Fruit fly (Drosophila melanogaster) whole organism, embryonic: ENCODE measurements around the gene DZIP1.

Experiments
- CG10147 ChIP-seq: fragments of 200-800 bp; sonication (Bioruptor generic); optimal IDR thresholded peaks from 2 replicates; lab custom pipeline; 2019; ENCODE audit warnings: missing biosample characterization, mild to moderate bottlenecking, missing genetic modification characterization, moderate library complexity
- CG10267 ChIP-seq: fragments of 200-800 bp; sonication (Bioruptor generic); optimal IDR thresholded peaks from 2 replicates; lab custom pipeline; 2018; ENCODE audit warnings: missing biosample characterization, mild to moderate bottlenecking, missing genetic modification characterization, moderate library complexity
- CG10274 ChIP-seq: fragments of 200-800 bp; sonication (Bioruptor generic); optimal IDR thresholded peaks from 3 replicates; lab custom pipeline; 2017; ENCODE audit warnings: missing biosample characterization, mild to moderate bottlenecking, missing genetic modification characterization
- CG11093 ChIP-seq: fragments of 200-800 bp; sonication (Bioruptor generic); IDR thresholded peaks from 3 replicates; pipeline ENCODE4 v1.3.6; 2022; ENCODE audit warnings: missing biosample characterization, missing genetic modification characterization
- CG11504 ChIP-seq: fragments of 200-800 bp; sonication (Bioruptor generic); optimal IDR thresholded peaks from 3 replicates; lab custom pipeline; 2019; ENCODE audit warnings: missing biosample characterization, mild to moderate bottlenecking, missing genetic modification characterization, moderate library complexity
- CG12236 ChIP-seq: fragments of 200-800 bp; sonication (Bioruptor generic); optimal IDR thresholded peaks from 2 replicates; lab custom pipeline; 2016; ENCODE audit warnings: missing biosample characterization, missing genetic modification characterization
- CG12942 ChIP-seq: fragments of 200-800 bp; sonication (Bioruptor generic); optimal IDR thresholded peaks from 3 replicates; lab custom pipeline; 2016; ENCODE audit warnings: missing biosample characterization, missing genetic modification characterization
- CG14050 ChIP-seq: fragments of 200-800 bp; sonication (Bioruptor generic); IDR thresholded peaks from 3 replicates; pipeline ENCODE4 v1.3.6; 2022; ENCODE audit warnings: missing biosample characterization, missing genetic modification characterization
- CG17568 ChIP-seq: fragments of 200-800 bp; sonication (Bioruptor generic); optimal IDR thresholded peaks from 2 replicates; lab custom pipeline; 2018; ENCODE audit warnings: missing biosample characterization, mild to moderate bottlenecking, missing genetic modification characterization, moderate library complexity
- CG1832 ChIP-seq: fragments of 200-800 bp; sonication (Bioruptor generic); optimal IDR thresholded peaks from 2 replicates; lab custom pipeline; 2017; ENCODE audit warnings: missing biosample characterization, mild to moderate bottlenecking, missing genetic modification characterization, inconsistent platforms
- CG3065 ChIP-seq: fragments of 200-800 bp; sonication (Bioruptor generic); optimal IDR thresholded peaks from 2 replicates; lab custom pipeline; 2016; ENCODE audit warnings: missing biosample characterization, missing genetic modification characterization
- CG31365 ChIP-seq: fragments of 200-800 bp; sonication (Bioruptor generic); optimal IDR thresholded peaks from 2 replicates; lab custom pipeline; 2018; ENCODE audit warnings: missing biosample characterization, mild to moderate bottlenecking, missing genetic modification characterization
- CG31388 ChIP-seq: fragments of 200-800 bp; sonication (Bioruptor generic); optimal IDR thresholded peaks from 2 replicates; lab custom pipeline; 2016; ENCODE audit warnings: missing biosample characterization, missing genetic modification characterization
- CG3838 ChIP-seq: fragments of 200-800 bp; sonication (Bioruptor generic); optimal IDR thresholded peaks from 3 replicates; lab custom pipeline; 2016; ENCODE audit warnings: missing biosample characterization, missing genetic modification characterization
- CG3995 ChIP-seq: fragments of 200-800 bp; sonication (Bioruptor generic); optimal IDR thresholded peaks from 3 replicates; lab custom pipeline; 2016; ENCODE audit warnings: missing biosample characterization, missing genetic modification characterization
- CG42726 ChIP-seq: fragments of 200-800 bp; sonication (Bioruptor generic); IDR thresholded peaks from 2 replicates; pipeline ENCODE4 v1.3.6; 2022; ENCODE audit warnings: missing biosample characterization, missing genetic modification characterization; ENCODE audit not compliant: partially characterized antibody
- CG4360 ChIP-seq: fragments of 200-800 bp; sonication (Bioruptor generic); IDR thresholded peaks from 2 replicates; pipeline ENCODE4 v1.3.6; 2022; ENCODE audit warnings: missing biosample characterization, missing genetic modification characterization
- CG4820 ChIP-seq: fragments of 200-800 bp; sonication (Bioruptor generic); optimal IDR thresholded peaks from 3 replicates; lab custom pipeline; 2016; ENCODE audit warnings: missing biosample characterization, missing genetic modification characterization
- CG6689 ChIP-seq: fragments of 200-800 bp; sonication (Bioruptor generic); IDR thresholded peaks from 2 replicates; pipeline ENCODE4 v1.3.6; 2022; ENCODE audit warnings: missing biosample characterization, missing genetic modification characterization
- CG9215 ChIP-seq: fragments of 200-800 bp; sonication (Bioruptor generic); IDR thresholded peaks from 2 replicates; pipeline ENCODE4 v1.3.6; 2022; ENCODE audit warnings: missing biosample characterization, missing genetic modification characterization
- CrebB ChIP-seq: fragments of 200-800 bp; sonication (Bioruptor generic); optimal IDR thresholded peaks from 3 replicates; lab custom pipeline; 2018; ENCODE audit warnings: missing biosample characterization, mild to moderate bottlenecking, missing genetic modification characterization
- D19A ChIP-seq: fragments of 200-800 bp; optimal IDR thresholded peaks from 3 replicates; lab custom pipeline; 2019; ENCODE audit warnings: missing biosample characterization, mild to moderate bottlenecking, missing genetic modification characterization, moderate library complexity
- Dll ChIP-seq: fragments of 200-800 bp; sonication (Bioruptor generic); IDR thresholded peaks from 4 replicates; pipeline ENCODE4 v1.3.6; 2022; ENCODE audit warnings: missing biosample characterization, missing genetic modification characterization; ENCODE audit not compliant: partially characterized antibody
- Dref ChIP-seq: fragments of 200-800 bp; sonication (Bioruptor generic); IDR thresholded peaks from 2 replicates; pipeline ENCODE4 v1.3.6; 2022; ENCODE audit warnings: missing biosample characterization, missing genetic modification characterization
- Eip74EF ChIP-seq, 2 experiments: fragments of 200-800 bp in 1 of 2; fragments of >200 bp in 1 of 2; sonication (Bioruptor generic) in 1 of 2; optimal IDR thresholded peaks; 2 replicates each; lab custom pipeline; 2017 to 2019; ENCODE audit warnings: missing biosample characterization in 2 of 2, missing genetic modification characterization in 2 of 2, mild to moderate bottlenecking in 1 of 2, moderate library complexity in 1 of 2
- Fer3 ChIP-seq: fragments of 200-800 bp; sonication (Bioruptor generic); optimal IDR thresholded peaks from 2 replicates; lab custom pipeline; 2018; ENCODE audit warnings: missing biosample characterization, mild to moderate bottlenecking, missing genetic modification characterization, moderate library complexity
- Hmr ChIP-seq: fragments of 200-800 bp; sonication (Bioruptor generic); optimal IDR thresholded peaks from 3 replicates; lab custom pipeline; 2017; ENCODE audit warnings: mild to moderate bottlenecking, missing biosample characterization, missing genetic modification reagents, missing genetic modification characterization
- Jarid2 ChIP-seq: fragments of 200-800 bp; sonication (Bioruptor generic); optimal IDR thresholded peaks from 3 replicates; lab custom pipeline; 2017; ENCODE audit warnings: mild to moderate bottlenecking, missing biosample characterization, missing genetic modification reagents, missing genetic modification characterization
- Optix ChIP-seq: fragments of 200-800 bp; sonication (Bioruptor generic); IDR thresholded peaks from 3 replicates; pipeline ENCODE4 v1.3.6; 2022; ENCODE audit warnings: missing biosample characterization, missing genetic modification characterization
- Ptx1 ChIP-seq: fragments of 200-800 bp; sonication (Bioruptor generic); IDR thresholded peaks from 2 replicates; pipeline ENCODE4 v1.3.6; 2022; ENCODE audit warnings: missing biosample characterization, missing genetic modification characterization
- Side ChIP-seq: fragments of 200-800 bp; sonication (Bioruptor generic); optimal IDR thresholded peaks from 2 replicates; lab custom pipeline; 2016; ENCODE audit warnings: missing biosample characterization, missing genetic modification characterization
- Usf ChIP-seq: fragments of 200-800 bp; sonication (Bioruptor generic); optimal IDR thresholded peaks from 2 replicates; lab custom pipeline; 2017; ENCODE audit warnings: missing genotype, missing biosample characterization, missing genetic modification characterization
- ac ChIP-seq: fragments of 200-800 bp; sonication (Bioruptor generic); optimal IDR thresholded peaks from 3 replicates; lab custom pipeline; 2017; ENCODE audit warnings: missing biosample characterization, mild to moderate bottlenecking, missing genetic modification characterization
- ara ChIP-seq: fragments of 200-800 bp; sonication (Bioruptor generic); IDR thresholded peaks from 2 replicates; pipeline ENCODE4 v1.3.6; 2022; ENCODE audit warnings: missing biosample characterization, missing genetic modification characterization
- cato ChIP-seq: fragments of 200-800 bp; sonication (Bioruptor generic); optimal IDR thresholded peaks from 2 replicates; lab custom pipeline; 2016; ENCODE audit warnings: missing biosample characterization, missing genetic modification characterization, borderline replicate concordance
- dmrt99B ChIP-seq: fragments of 200-800 bp; sonication (Bioruptor generic); optimal IDR thresholded peaks from 2 replicates; lab custom pipeline; 2018; ENCODE audit warnings: missing biosample characterization, mild to moderate bottlenecking, missing genetic modification characterization, moderate library complexity
- eve ChIP-seq, 2 experiments: fragments of >200 bp; optimal IDR thresholded peaks; 2 replicates each; lab custom pipeline; 2017; ENCODE audit warnings: missing biosample characterization in 2 of 2, missing genetic modification characterization in 2 of 2
- exex ChIP-seq: fragments of 200-800 bp; sonication (Bioruptor generic); optimal IDR thresholded peaks from 4 replicates; lab custom pipeline; 2018; ENCODE audit warnings: missing biosample characterization, mild to moderate bottlenecking, missing genetic modification characterization, moderate library complexity
- hb ChIP-seq: fragments of 200-800 bp; sonication (Bioruptor generic); IDR thresholded peaks from 3 replicates; pipeline ENCODE4 v1.3.6; 2022; ENCODE audit warnings: missing biosample characterization, missing genetic modification characterization; ENCODE audit not compliant: partially characterized antibody
- lmd ChIP-seq: fragments of 200-800 bp; sonication (Bioruptor generic); IDR thresholded peaks from 2 replicates; pipeline ENCODE4 v1.3.6; 2022; ENCODE audit warnings: missing biosample characterization, missing genetic modification characterization
- org-1 ChIP-seq: fragments of 200-800 bp; sonication (Bioruptor generic); optimal IDR thresholded peaks from 2 replicates; lab custom pipeline; 2017; ENCODE audit warnings: missing biosample characterization, missing genetic modification characterization
- phol ChIP-seq: fragments of 200-800 bp; sonication (Bioruptor generic); optimal IDR thresholded peaks from 3 replicates; lab custom pipeline; 2018; ENCODE audit warnings: missing biosample characterization, mild to moderate bottlenecking, missing genetic modification characterization, moderate library complexity
- row ChIP-seq: fragments of 200-800 bp; sonication (Bioruptor generic); IDR thresholded peaks from 3 replicates; pipeline ENCODE4 v1.3.6; 2022; ENCODE audit warnings: missing biosample characterization, missing genetic modification characterization
- schlank ChIP-seq: fragments of 200-800 bp; sonication (Bioruptor generic); optimal IDR thresholded peaks from 2 replicates; lab custom pipeline; 2018; ENCODE audit warnings: missing biosample characterization, mild to moderate bottlenecking, missing genetic modification characterization
- scrt ChIP-seq: fragments of 200-800 bp; sonication (Bioruptor generic); optimal IDR thresholded peaks from 2 replicates; lab custom pipeline; 2018; ENCODE audit warnings: missing biosample characterization, mild to moderate bottlenecking, missing genetic modification characterization, moderate library complexity
- seq ChIP-seq: fragments of 200-800 bp; sonication (Bioruptor generic); IDR thresholded peaks from 2 replicates; pipeline ENCODE4 v1.3.6; 2022; ENCODE audit warnings: missing biosample characterization, missing genetic modification characterization
- slp2 ChIP-seq: fragments of 200-800 bp; sonication (Bioruptor generic); optimal IDR thresholded peaks from 2 replicates; lab custom pipeline; 2016; ENCODE audit warnings: missing biosample characterization, missing genetic modification characterization
- tll ChIP-seq, 2 experiments: fragments of 200-800 bp in 1 of 2; fragments of >200 bp in 1 of 2; sonication (Bioruptor generic) in 1 of 2; optimal IDR thresholded peaks; 2 replicates each; lab custom pipeline; 2017 to 2019; ENCODE audit warnings: missing biosample characterization in 2 of 2, missing genetic modification characterization in 2 of 2, mild to moderate bottlenecking in 1 of 2, moderate library complexity in 1 of 2
- unc-4 ChIP-seq: fragments of 200-800 bp; sonication (Bioruptor generic); IDR thresholded peaks from 2 replicates; pipeline ENCODE4 v1.3.6; 2022; ENCODE audit warnings: missing biosample characterization, missing genetic modification characterization; ENCODE audit not compliant: partially characterized antibody

Gene DZIP1

dm6 chr3R:24543033-24543675, 28.1 kb downstream of the DZIP1 start (continued):
- no peak for TF ChIP-seq eve (GFP tag; optimal IDR thresholded peaks at IDR 0.05; lab: Kevin White, UChicago)
- TF ChIP-seq CrebB, result peak; percentile 94
- no peak for TF ChIP-seq Dll
- peak; percentile 84 for TF ChIP-seq Optix (GFP tag; lab: Robert Waterston, UW)
- peak; percentile 95 for TF ChIP-seq lmd (GFP tag; lab: Robert Waterston, UW)
- TF ChIP-seq CG10274, result peak; percentile 73
- TF ChIP-seq D19A (tag; lab: Kevin White, UChicago), result no peak
- peak; percentile 96 for TF ChIP-seq seq (GFP tag; lab: Robert Waterston, UW)
- peak; percentile 93 for TF ChIP-seq CG6689
- TF ChIP-seq tll (GFP tag; optimal IDR thresholded peaks at IDR 0.05; lab: Kevin White, UChicago), result no peak
- peak; percentile 32 for TF ChIP-seq ac
- peak; percentile 86 for TF ChIP-seq CG11093
- peak; percentile 49 for TF ChIP-seq Usf
- peak; percentile 72 for TF ChIP-seq CG10267 (tag; lab: Kevin White, UChicago)
- TF ChIP-seq Side, result peak; percentile 77
- TF ChIP-seq Fer3 (tag; lab: Kevin White, UChicago), result peak; percentile 91
- peak; percentile 83 for TF ChIP-seq schlank
- no peak for TF ChIP-seq hb (GFP tag; lab: Robert Waterston, UW)
- peak; percentile 62 for TF ChIP-seq CG12236 (GFP tag; lab: Kevin White, UChicago)
- TF ChIP-seq CG3065 (GFP tag; lab: Kevin White, UChicago), result peak; percentile 71
- peak; percentile 35 for TF ChIP-seq Dref (GFP tag; lab: Robert Waterston, UW)
- no peak for TF ChIP-seq CG42726 (GFP tag; lab: Robert Waterston, UW)
- no peak for TF ChIP-seq Jarid2 (GFP tag; lab: Kevin White, UChicago)
- no peak for TF ChIP-seq CG17568 (GFP tag; lab: Kevin White, UChicago)
- TF ChIP-seq phol, result peak; percentile 82
- TF ChIP-seq cato (GFP tag; lab: Kevin White, UChicago), result peak; percentile 75
- peak; percentile 95 for TF ChIP-seq dmrt99B (tag; lab: Kevin White, UChicago)
- peak; percentile 94 for TF ChIP-seq Ptx1 (GFP tag; lab: Robert Waterston, UW)
- peak; percentile 93 for TF ChIP-seq Hmr
- peak; percentile 55; the same call in 1 of the 2 replicates for TF ChIP-seq CG4360 (GFP tag; lab: Robert Waterston, UW)
- TF ChIP-seq CG4820 (GFP tag; lab: Kevin White, UChicago), result peak; percentile 75
- peak; percentile 86 for TF ChIP-seq ara
- TF ChIP-seq row (GFP tag; lab: Robert Waterston, UW), result peak; percentile 98
- TF ChIP-seq org-1, result peak; percentile 68
- peak; percentile 68 for TF ChIP-seq CG31388 (GFP tag; lab: Kevin White, UChicago)
- TF ChIP-seq unc-4, result no peak
- no peak for TF ChIP-seq CG1832
- TF ChIP-seq slp2, result peak; percentile 64
- peak; percentile 43 for TF ChIP-seq CG3995 (GFP tag; lab: Kevin White, UChicago)
- TF ChIP-seq CG3838 (GFP tag; lab: Kevin White, UChicago), result peak; percentile 81
- no peak for TF ChIP-seq CG10147 (GFP tag; lab: Kevin White, UChicago)
- peak; percentile 96 for TF ChIP-seq CG11504 (tag; lab: Kevin White, UChicago)
- TF ChIP-seq scrt (GFP tag; lab: Kevin White, UChicago), result no peak
- peak in 1 of 2 experiments; percentile 93 for TF ChIP-seq Eip74EF (GFP tag; optimal IDR thresholded peaks at IDR 0.05; lab: Kevin White, UChicago)
- TF ChIP-seq CG14050 (GFP tag; lab: Robert Waterston, UW), result peak; percentile 92
- TF ChIP-seq CG31365 (tag; lab: Kevin White, UChicago), result peak; percentile 46
- TF ChIP-seq CG9215 (GFP tag; lab: Robert Waterston, UW), result peak; percentile 90
- peak; percentile 86 for TF ChIP-seq exex (tag; lab: Kevin White, UChicago)
- peak; percentile 89 for TF ChIP-seq CG12942 (GFP tag; lab: Kevin White, UChicago)
